Worm (Caenorhabditis elegans): Measurements from ENCODE around the gene F59B1.10.

DNA sequence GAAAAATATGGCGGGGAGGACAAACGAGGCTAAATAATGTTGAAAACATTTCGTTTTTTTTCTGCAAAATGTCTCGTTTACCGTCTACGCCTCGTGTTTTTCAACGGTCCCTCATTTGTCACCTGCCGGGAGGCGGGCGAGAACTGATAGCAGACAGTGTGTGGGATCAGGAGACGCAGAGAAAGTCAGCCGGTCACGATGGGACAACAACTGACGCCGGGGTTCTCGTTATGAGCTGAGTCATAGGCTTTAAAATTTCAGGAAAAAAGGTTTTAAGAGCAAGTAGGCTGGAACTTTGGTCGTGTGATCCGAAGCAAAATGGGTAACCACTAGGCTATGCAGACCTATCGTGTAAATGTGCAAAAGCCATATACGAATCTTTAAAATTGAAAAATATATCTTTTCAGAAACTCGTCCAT, 38.0 kb upstream of the F59B1.10 start, which contains the start of gene W08A12.2:
- TF ChIP-seq ceh-40 (GFP tag; IDR thresholded peaks at IDR 0.05) (no peak), unc-62 (GFP tag; optimal IDR thresholded peaks at IDR 0.05) (no peak), F22D6.2 (tag; optimal IDR thresholded peaks at IDR 0.05) (no peak), K12H6.12 (tag; optimal IDR thresholded peaks at IDR 0.05) (no peak), ZK185.1 (tag; optimal IDR thresholded peaks at IDR 0.05; ENCODE audit: poor library complexity, severe bottlenecking) (no peak), cebp-1 (GFP tag; IDR thresholded peaks at IDR 0.05) (no peak), cebp-1 (tag; optimal IDR thresholded peaks at IDR 0.05) (peak; percentile 48), madf-6 (GFP tag; IDR thresholded peaks at IDR 0.05) (peak; percentile 20; the same call in 1 of the 2 replicates), lsy-27 (tag; optimal IDR thresholded peaks at IDR 0.05; ENCODE audit: borderline replicate concordance, insufficient read depth) (no peak), nhr-80 (tag; optimal IDR thresholded peaks at IDR 0.05) (no peak), aptf-3 (GFP tag; IDR thresholded peaks at IDR 0.05) (peak; percentile 78; the same call in 1 of the 2 replicates), ama-1 (optimal IDR thresholded peaks at IDR 0.05) (no peak), ama-1 (GFP tag; optimal IDR thresholded peaks at IDR 0.05) (peak; percentile 5 to 82), snpc-1.3 (tag; optimal IDR thresholded peaks at IDR 0.05; ENCODE audit: insufficient read depth) (peak; percentile 12)
